Worm (Caenorhabditis elegans): ENCODE results near the gene nspb-2.
A peak's percentile ranks its signal among the peaks of the same experiment; 100 is the strongest.

Gene nspb-2

ce11 chrIV:6555388-6556330, 35.8 kb upstream of the nspb-2 start, which contains the start of gene paqr-1:
Gene paqr-1, minus strand, starts transcription at chrIV:6555438.
- TF ChIP-seq mdl-1 (tag; optimal IDR thresholded peaks at IDR 0.05) (peak in 1 of 2 experiments; percentile 40), skn-1 (tag; optimal IDR thresholded peaks at IDR 0.05) (no peak), lin-39 (tag; optimal IDR thresholded peaks at IDR 0.05) (no peak), C34F6.9 (tag; optimal IDR thresholded peaks at IDR 0.05) (peak; percentile 53), elt-3 (tag; optimal IDR thresholded peaks at IDR 0.05) (no peak), mab-5 (tag; optimal IDR thresholded peaks at IDR 0.05) (no peak), nhr-11 (tag; optimal IDR thresholded peaks at IDR 0.05) (no peak), lsy-2 (tag; optimal IDR thresholded peaks at IDR 0.05) (peak in 1 of 2 experiments; percentile 51), unc-55 (GFP tag; optimal IDR thresholded peaks at IDR 0.05) (peak; percentile 84), gmeb-1 (tag; optimal IDR thresholded peaks at IDR 0.05) (peak; percentile 36), crh-2 (tag; optimal IDR thresholded peaks at IDR 0.05) (peak; percentile 14), sma-3 (GFP tag; optimal IDR thresholded peaks at IDR 0.05) (no peak), fos-1 (tag; optimal IDR thresholded peaks at IDR 0.05) (peak; percentile 14), mbf-1 (tag; optimal IDR thresholded peaks at IDR 0.05) (no peak), lin-11 (tag; optimal IDR thresholded peaks at IDR 0.05) (no peak), nhr-23 (tag; optimal IDR thresholded peaks at IDR 0.05) (no peak), nhr-77 (tag; optimal IDR thresholded peaks at IDR 0.05) (no peak), blmp-1 (tag; optimal IDR thresholded peaks at IDR 0.05; ENCODE audit: insufficient read depth) (peak; percentile 64), sma-9 (GFP tag; optimal IDR thresholded peaks at IDR 0.05) (peak; percentile 88), sma-9 (tag; optimal IDR thresholded peaks at IDR 0.05) (no peak), lin-13 (GFP tag; optimal IDR thresholded peaks at IDR 0.05) (no peak), unc-62 (GFP tag; optimal IDR thresholded peaks at IDR 0.05) (no peak), elt-1 (tag; optimal IDR thresholded peaks at IDR 0.05) (no peak), nhr-129 (tag; optimal IDR thresholded peaks at IDR 0.05) (peak; percentile 31), nhr-25 (tag; optimal IDR thresholded peaks at IDR 0.05) (no peak)

DNA sequence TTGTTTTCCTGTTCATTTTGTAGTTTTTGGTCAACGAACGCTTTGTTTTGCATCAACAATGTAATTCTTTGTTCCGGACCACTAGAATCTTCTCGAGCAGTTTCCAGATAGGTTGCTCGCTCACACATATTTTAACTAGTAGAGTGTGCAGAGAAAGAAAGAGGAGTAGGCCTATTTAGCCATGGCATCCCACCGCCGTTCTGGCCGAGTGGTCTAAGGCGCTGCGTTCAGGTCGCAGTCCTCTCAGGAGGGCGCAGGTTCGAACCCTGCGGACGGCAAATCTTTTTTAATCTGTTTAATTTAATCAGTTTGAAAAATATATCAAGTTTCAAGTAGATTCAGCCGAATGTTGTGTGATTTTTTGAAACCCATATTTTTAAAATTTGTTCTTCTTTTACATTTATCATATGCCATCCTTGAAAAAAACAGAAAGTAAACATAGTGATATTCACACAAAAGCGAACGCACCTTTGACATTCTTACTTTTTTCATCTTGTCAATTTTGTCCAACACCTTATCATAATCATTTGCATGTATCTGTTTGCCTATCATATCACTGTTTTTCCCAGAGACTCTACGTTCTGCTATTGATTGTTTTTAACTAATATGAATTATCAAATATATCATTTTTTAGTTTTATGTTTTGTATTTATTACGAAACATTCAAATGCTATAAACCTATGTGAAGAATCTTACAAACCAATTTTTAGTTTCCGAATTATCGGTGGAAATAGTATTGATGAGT, 34.7 kb upstream of the nspb-2 start, which contains the start of gene try-3:
try-3 (plus strand) TSS at position 532 of the 745 bp plus-strand sequence.
- TF ChIP-seq nhr-21 (tag; optimal IDR thresholded peaks at IDR 0.05) (peak; percentile 15), nhr-6 (tag; optimal IDR thresholded peaks at IDR 0.05) (no peak), lin-39 (tag; optimal IDR thresholded peaks at IDR 0.05) (no peak), sma-9 (GFP tag; optimal IDR thresholded peaks at IDR 0.05) (peak; percentile 70), sma-9 (tag; optimal IDR thresholded peaks at IDR 0.05) (no peak), mab-5 (tag; optimal IDR thresholded peaks at IDR 0.05) (no peak), unc-62 (GFP tag; optimal IDR thresholded peaks at IDR 0.05) (no peak), peb-1 (tag; optimal IDR thresholded peaks at IDR 0.05) (no peak), nhr-25 (tag; optimal IDR thresholded peaks at IDR 0.05) (peak; percentile 19), elt-3 (tag; optimal IDR thresholded peaks at IDR 0.05) (no peak), mdl-1 (tag; optimal IDR thresholded peaks at IDR 0.05) (peak in 1 of 2 experiments; percentile 60), ztf-1 (GFP tag; conservative IDR thresholded peaks at IDR 0.05) (no peak), egl-27 (tag; optimal IDR thresholded peaks at IDR 0.05) (peak; percentile 21), dmd-4 (tag; optimal IDR thresholded peaks at IDR 0.05) (no peak), C34F6.9 (tag; optimal IDR thresholded peaks at IDR 0.05) (peak; percentile 77), nhr-11 (tag; optimal IDR thresholded peaks at IDR 0.05) (no peak), aly-2 (tag; optimal IDR thresholded peaks at IDR 0.05) (no peak), elt-1 (tag; optimal IDR thresholded peaks at IDR 0.05) (no peak), mbf-1 (tag; optimal IDR thresholded peaks at IDR 0.05) (no peak), nhr-77 (tag; optimal IDR thresholded peaks at IDR 0.05) (no peak), gmeb-1 (tag; optimal IDR thresholded peaks at IDR 0.05) (peak; percentile 56), ceh-16 (tag; optimal IDR thresholded peaks at IDR 0.05) (no peak), zag-1 (tag; optimal IDR thresholded peaks at IDR 0.05) (peak; percentile 26), snpc-4 (tag; optimal IDR thresholded peaks at IDR 0.05) (no peak), nhr-10 (tag; optimal IDR thresholded peaks at IDR 0.05) (no peak), lin-13 (GFP tag; optimal IDR thresholded peaks at IDR 0.05) (peak; percentile 72), blmp-1 (tag; optimal IDR thresholded peaks at IDR 0.05; ENCODE audit: insufficient read depth) (peak; percentile 12), ceh-82 (tag; optimal IDR thresholded peaks at IDR 0.05) (no peak), lsy-2 (tag; optimal IDR thresholded peaks at IDR 0.05) (peak; percentile 44 to 70), fos-1 (tag; optimal IDR thresholded peaks at IDR 0.05) (peak; percentile 33), Y55F3AM.14 (GFP tag; optimal IDR thresholded peaks at IDR 0.05) (peak; percentile 24), lin-11 (tag; optimal IDR thresholded peaks at IDR 0.05) (peak; percentile 56), nhr-12 (tag; optimal IDR thresholded peaks at IDR 0.05) (no peak), sma-3 (GFP tag; optimal IDR thresholded peaks at IDR 0.05) (peak; percentile 64), R02D3.7 (tag; optimal IDR thresholded peaks at IDR 0.05) (no peak), unc-55 (GFP tag; optimal IDR thresholded peaks at IDR 0.05) (peak; percentile 69), ztf-11 (tag; optimal IDR thresholded peaks at IDR 0.05) (no peak), nhr-23 (tag; optimal IDR thresholded peaks at IDR 0.05) (no peak), ztf-4 (tag; optimal IDR thresholded peaks at IDR 0.05) (peak; percentile 34), ZK546.5 (tag; optimal IDR thresholded peaks at IDR 0.05) (no peak), sem-4 (tag; optimal IDR thresholded peaks at IDR 0.05) (no peak), nhr-237 (tag; optimal IDR thresholded peaks at IDR 0.05) (no peak), crh-2 (tag; optimal IDR thresholded peaks at IDR 0.05) (peak; percentile 78)
